Fruit fly (Drosophila melanogaster): ENCODE data around the gene eIF5B.
A peak's percentile ranks its signal among the peaks of the same experiment; 100 is the strongest.

Gene eIF5B

DNA sequence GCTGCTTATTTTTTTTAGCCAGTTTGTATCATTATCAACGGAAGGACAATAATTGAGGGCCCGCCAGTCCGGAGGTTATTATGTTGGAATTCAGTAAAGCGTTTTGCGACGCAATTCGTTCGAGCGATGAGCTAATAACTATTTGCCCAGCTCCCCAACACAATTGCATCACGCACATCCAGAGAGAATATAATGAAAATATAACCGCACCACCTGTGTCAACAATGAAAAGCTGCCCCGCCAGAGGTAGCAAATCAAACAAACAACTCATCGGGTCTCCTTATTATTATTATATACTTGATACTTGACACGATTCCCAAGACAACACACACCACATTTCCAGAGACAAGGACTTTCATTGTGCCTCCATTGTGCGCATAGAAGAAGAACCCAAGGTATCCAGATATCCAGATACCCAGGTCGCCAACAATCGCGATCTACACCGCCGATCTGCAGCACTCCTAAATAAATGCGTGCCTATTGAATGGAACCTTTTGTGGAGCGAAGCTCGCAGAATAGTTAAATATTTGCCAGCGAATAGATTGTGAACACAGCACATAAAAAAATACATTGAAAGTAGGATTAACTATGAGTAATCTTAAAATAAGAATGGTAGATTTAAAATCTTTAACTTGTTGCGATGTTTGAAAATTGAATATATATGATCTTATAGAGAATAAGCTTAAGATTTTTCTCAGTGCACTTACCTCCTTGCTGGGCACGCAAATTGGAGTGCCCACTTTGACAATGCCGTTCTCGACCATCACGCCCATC, 17.8 kb downstream of the eIF5B start (continued):
- no peak for TF ChIP-seq CG4318 (GFP tag; optimal IDR thresholded peaks at IDR 0.05)
- peak; percentile 59 for TF ChIP-seq vri (GFP tag; optimal IDR thresholded peaks at IDR 0.05)
- peak; percentile 72 for TF ChIP-seq Eip78C (GFP tag)
- TF ChIP-seq OdsH (GFP tag; optimal IDR thresholded peaks at IDR 0.05), result no peak
- TF ChIP-seq CG1621 (tag; optimal IDR thresholded peaks at IDR 0.05), result no peak
- TF ChIP-seq ss (GFP tag; optimal IDR thresholded peaks at IDR 0.05), result peak; percentile 0 to 3
- TF ChIP-seq Sox102F (GFP tag; optimal IDR thresholded peaks at IDR 0.05), result no peak
- no peak for TF ChIP-seq esn (GFP tag; optimal IDR thresholded peaks at IDR 0.05)
- TF ChIP-seq CG11902 (GFP tag; optimal IDR thresholded peaks at IDR 0.05), result no peak
- TF ChIP-seq salr (GFP tag; optimal IDR thresholded peaks at IDR 0.05), result no peak
- no peak for TF ChIP-seq Hr38 (GFP tag; optimal IDR thresholded peaks at IDR 0.05)
- TF ChIP-seq Met (GFP tag; optimal IDR thresholded peaks at IDR 0.05), result no peak
- TF ChIP-seq CG6792 (GFP tag; optimal IDR thresholded peaks at IDR 0.05), result no peak
- no peak for TF ChIP-seq cyc (GFP tag; optimal IDR thresholded peaks at IDR 0.05)
- no peak for TF ChIP-seq fd85E (GFP tag; optimal IDR thresholded peaks at IDR 0.05)
- TF ChIP-seq CG6808 (GFP tag; optimal IDR thresholded peaks at IDR 0.05), result peak; percentile 41

DNA sequence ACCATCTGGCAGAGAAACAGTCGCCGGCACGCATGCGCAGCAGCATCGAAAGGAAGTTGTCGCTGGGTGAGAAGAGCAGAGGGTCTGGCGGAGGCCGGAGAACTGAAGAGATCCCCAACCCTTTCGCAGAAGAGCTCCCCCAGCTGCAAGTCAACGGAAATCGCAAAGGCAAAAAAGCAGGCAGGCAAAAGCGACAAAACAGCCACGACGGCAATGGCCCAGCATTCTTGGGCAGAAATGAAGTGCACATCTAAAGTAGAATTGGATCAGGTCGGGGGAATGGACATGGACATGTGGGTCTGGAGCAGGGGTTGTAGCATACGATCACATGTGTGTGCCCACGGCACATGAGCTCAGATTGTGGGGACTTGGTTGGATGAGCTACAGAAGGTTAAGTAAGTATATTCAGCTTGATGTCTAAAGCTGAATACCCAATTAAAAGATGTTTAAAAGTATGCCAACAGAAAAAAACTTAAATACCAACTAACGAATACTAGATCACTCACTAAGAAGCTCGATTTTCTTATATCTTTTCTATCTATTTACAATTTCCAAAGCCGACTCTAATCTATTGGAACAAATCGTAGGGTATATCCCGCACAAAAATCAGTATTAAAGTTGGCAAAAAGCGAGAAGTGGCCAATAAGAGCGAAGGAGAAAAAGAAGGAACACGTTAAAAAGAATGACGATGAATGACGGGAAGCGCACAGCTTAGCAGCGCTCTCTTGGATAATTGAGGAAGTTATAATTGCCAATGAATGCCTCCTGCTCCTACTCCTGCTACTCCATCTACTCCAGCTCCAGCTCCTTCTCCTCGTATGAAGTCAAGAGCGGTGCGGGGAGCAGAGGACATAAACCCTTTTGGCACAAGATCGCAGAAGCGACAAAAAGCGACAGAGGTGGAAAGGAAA, 18.8 kb downstream of the eIF5B start:
- no peak for TF ChIP-seq CG32006 (GFP tag; optimal IDR thresholded peaks at IDR 0.05)
- TF ChIP-seq CG8319 (GFP tag; optimal IDR thresholded peaks at IDR 0.05), result no peak
- TF ChIP-seq spab (GFP tag; optimal IDR thresholded peaks at IDR 0.05), result peak; percentile 59
- peak; percentile 55 to 79 for TF ChIP-seq ss (GFP tag; optimal IDR thresholded peaks at IDR 0.05)
- no peak for TF ChIP-seq CG6276 (GFP tag; optimal IDR thresholded peaks at IDR 0.05)
- TF ChIP-seq dac (GFP tag; optimal IDR thresholded peaks at IDR 0.05), result no peak
- TF ChIP-seq CG6792 (GFP tag; optimal IDR thresholded peaks at IDR 0.05), result no peak
- peak; percentile 3 for TF ChIP-seq Sox102F (GFP tag; optimal IDR thresholded peaks at IDR 0.05)
- peak; percentile 88 for TF ChIP-seq Eip78C (GFP tag)
- peak; percentile 10 for TF ChIP-seq cyc (GFP tag; optimal IDR thresholded peaks at IDR 0.05)
- peak; percentile 45 for TF ChIP-seq acj6 (GFP tag; optimal IDR thresholded peaks at IDR 0.05)
- TF ChIP-seq CG8632 (GFP tag; optimal IDR thresholded peaks at IDR 0.05), result peak; percentile 49
- TF ChIP-seq CG3919 (GFP tag; optimal IDR thresholded peaks at IDR 0.05), result peak; percentile 61
- TF ChIP-seq fd85E (GFP tag; optimal IDR thresholded peaks at IDR 0.05), result no peak
- no peak for TF ChIP-seq Hr4 (GFP tag; optimal IDR thresholded peaks at IDR 0.05)
- peak; percentile 36 for TF ChIP-seq CG1621 (tag; optimal IDR thresholded peaks at IDR 0.05)
- TF ChIP-seq achi (GFP tag; optimal IDR thresholded peaks at IDR 0.05), result peak; percentile 56
- TF ChIP-seq CG10631 (GFP tag; optimal IDR thresholded peaks at IDR 0.05), result peak; percentile 58
- TF ChIP-seq pdm3 (GFP tag; optimal IDR thresholded peaks at IDR 0.05), result peak; percentile 35
- TF ChIP-seq esn (GFP tag; optimal IDR thresholded peaks at IDR 0.05), result peak; percentile 31
- no peak for TF ChIP-seq CG11294 (GFP tag; IDR thresholded peaks at IDR 0.05)
- TF ChIP-seq CG16779 (tag; optimal IDR thresholded peaks at IDR 0.05), result no peak
- peak; percentile 71 for TF ChIP-seq dsx (GFP tag; optimal IDR thresholded peaks at IDR 0.05; ENCODE audit: poor library complexity, severe bottlenecking)
- peak; percentile 26 for TF ChIP-seq CG9139 (GFP tag; optimal IDR thresholded peaks at IDR 0.05)
- TF ChIP-seq vri (GFP tag; optimal IDR thresholded peaks at IDR 0.05), result peak; percentile 4
- peak; percentile 78 for TF ChIP-seq CG3032 (tag; optimal IDR thresholded peaks at IDR 0.05)
- TF ChIP-seq Smox (GFP tag; optimal IDR thresholded peaks at IDR 0.05), result peak; percentile 36
- TF ChIP-seq Sox14 (GFP tag; optimal IDR thresholded peaks at IDR 0.05), result peak; percentile 49
- TF ChIP-seq CG10669 (GFP tag; optimal IDR thresholded peaks at IDR 0.05), result peak; percentile 72
- TF ChIP-seq Met (GFP tag; optimal IDR thresholded peaks at IDR 0.05), result peak; percentile 57
- TF ChIP-seq CG7368 (GFP tag; optimal IDR thresholded peaks at IDR 0.05), result peak; percentile 18
- TF ChIP-seq CG4318 (GFP tag; optimal IDR thresholded peaks at IDR 0.05), result no peak
- TF ChIP-seq CG6808 (GFP tag; optimal IDR thresholded peaks at IDR 0.05), result peak; percentile 66
- TF ChIP-seq Hr39 (GFP tag; optimal IDR thresholded peaks at IDR 0.05), result peak; percentile 36
- peak; percentile 58 for TF ChIP-seq fd59A (GFP tag; optimal IDR thresholded peaks at IDR 0.05)
- TF ChIP-seq CG6854 (GFP tag; optimal IDR thresholded peaks at IDR 0.05), result no peak
- TF ChIP-seq Ets21C (GFP tag; optimal IDR thresholded peaks at IDR 0.05), result no peak
- no peak for TF ChIP-seq Gug (GFP tag; IDR thresholded peaks at IDR 0.05)
- TF ChIP-seq CG8119 (GFP tag; IDR thresholded peaks at IDR 0.05), result peak; percentile 37; the same call in 1 of the 3 replicates
- TF ChIP-seq CG31627 (GFP tag; optimal IDR thresholded peaks at IDR 0.05), result peak; percentile 12
- no peak for TF ChIP-seq CG11902 (GFP tag; optimal IDR thresholded peaks at IDR 0.05)
